Worm (Caenorhabditis elegans) whole organism, young adult: ENCODE data around the gene flcn-1.

Experiments used
- C06A6.2 ChIP-seq: fragments of 200-800 bp; sonication (Bioruptor generic); conservative IDR thresholded peaks from 2 replicates; pipeline ENCODE4 v1.3.6; 2022; ENCODE audit warnings: missing genetic modification characterization, missing compliant biosample characterization
- F10E7.11 ChIP-seq: sonication (generic microtip); optimal IDR thresholded peaks from 2 replicates; lab custom pipeline; 2017; ENCODE audit warnings: mild to moderate bottlenecking, missing genetic modification characterization, moderate library complexity, missing compliant biosample characterization
- F55B11.4 ChIP-seq: sonication (generic microtip); optimal IDR thresholded peaks from 2 replicates; lab custom pipeline; 2016; ENCODE audit warnings: missing compliant biosample characterization, missing genetic modification characterization, borderline replicate concordance; ENCODE audit not compliant: insufficient read depth
- K11D2.4 ChIP-seq: fragments of 200-800 bp; sonication (Bioruptor generic); IDR thresholded peaks from 2 replicates; pipeline ENCODE4 v1.3.6; 2022; ENCODE audit warnings: missing genetic modification reagents, missing genetic modification characterization, missing compliant biosample characterization
- T07F8.4 ChIP-seq: sonication (generic microtip); optimal IDR thresholded peaks from 2 replicates; lab custom pipeline; 2016; ENCODE audit warnings: mild to moderate bottlenecking, missing genetic modification characterization, moderate library complexity, missing compliant biosample characterization
- T26A5.8 ChIP-seq: sonication (generic microtip); optimal IDR thresholded peaks from 2 replicates; lab custom pipeline; 2016; ENCODE audit warnings: missing genetic modification characterization, missing compliant biosample characterization
- Y53F4B.3 ChIP-seq: fragments of 200-800 bp; sonication (Bioruptor generic); IDR thresholded peaks from 2 replicates; pipeline ENCODE4 v1.3.6; 2022; ENCODE audit warnings: missing genetic modification reagents, missing genetic modification characterization, missing compliant biosample characterization
- ZK185.1 ChIP-seq: sonication (generic microtip); optimal IDR thresholded peaks from 2 replicates; lab custom pipeline; 2016; ENCODE audit warnings: mild to moderate bottlenecking, missing genetic modification characterization, missing compliant biosample characterization; ENCODE audit not compliant: poor library complexity, severe bottlenecking
- attf-3 ChIP-seq: fragments of 200-800 bp; sonication (Bioruptor generic); conservative IDR thresholded peaks from 2 replicates; pipeline ENCODE4 v1.3.6; 2022; ENCODE audit warnings: missing genetic modification reagents, missing genetic modification characterization, missing compliant biosample characterization
- cebp-1 ChIP-seq, 2 experiments: fragments of 200-800 bp in 1 of 2; sonication (Bioruptor generic) in 1 of 2; sonication (generic microtip) in 1 of 2; IDR thresholded peaks in 1 of 2; optimal IDR thresholded peaks in 1 of 2; 2 replicates each; pipeline versions ENCODE4 v1.3.6 to Lab custom; 2017 to 2022; ENCODE audit warnings: missing compliant biosample characterization in 2 of 2, missing genetic modification characterization in 2 of 2, mild to moderate bottlenecking in 1 of 2, missing genetic modification reagents in 1 of 2, moderate library complexity in 1 of 2
- ceh-40 ChIP-seq: fragments of 200-800 bp; sonication (Bioruptor generic); IDR thresholded peaks from 2 replicates; pipeline ENCODE4 v1.3.6; 2022; ENCODE audit warnings: missing genetic modification characterization, missing compliant biosample characterization
- ceh-58 ChIP-seq: fragments of 200-800 bp; sonication (Bioruptor generic); IDR thresholded peaks from 2 replicates; pipeline ENCODE4 v1.3.6; 2022; ENCODE audit warnings: missing genetic modification characterization, missing compliant biosample characterization
- fkh-3 ChIP-seq: sonication (generic microtip); optimal IDR thresholded peaks from 2 replicates; lab custom pipeline; 2016; ENCODE audit warnings: mild to moderate bottlenecking, missing genetic modification characterization, missing compliant biosample characterization
- hlh-26 ChIP-seq: fragments of 200-800 bp; sonication (Bioruptor generic); conservative IDR thresholded peaks from 2 replicates; pipeline ENCODE4 v1.3.6; 2022; ENCODE audit warnings: missing genetic modification reagents, missing genetic modification characterization, missing compliant biosample characterization
- hmg-1.2 ChIP-seq: fragments of 200-800 bp; sonication (Bioruptor generic); IDR thresholded peaks from 2 replicates; pipeline ENCODE4 v1.3.6; 2022; ENCODE audit warnings: missing genetic modification reagents, missing genetic modification characterization, missing compliant biosample characterization
- hmg-20 ChIP-seq: fragments of 200-800 bp; sonication (Bioruptor generic); IDR thresholded peaks from 2 replicates; pipeline ENCODE4 v1.3.6; 2022; ENCODE audit warnings: missing genetic modification reagents, missing genetic modification characterization, missing compliant biosample characterization
- lag-1 ChIP-seq: fragments of 200-800 bp; sonication (Bioruptor generic); IDR thresholded peaks from 2 replicates; pipeline ENCODE4 v1.3.6; 2022; ENCODE audit warnings: missing genetic modification reagents, missing genetic modification characterization, missing compliant biosample characterization
- lin-54 ChIP-seq: fragments of 200-800 bp; sonication (Bioruptor generic); optimal IDR thresholded peaks from 2 replicates; lab custom pipeline; 2018; ENCODE audit warnings: mild to moderate bottlenecking, missing genetic modification characterization, missing compliant biosample characterization
- lsl-1 ChIP-seq: fragments of 200-800 bp; sonication (Bioruptor generic); optimal IDR thresholded peaks from 2 replicates; lab custom pipeline; 2018; ENCODE audit warnings: mild to moderate bottlenecking, missing genetic modification characterization, moderate library complexity, missing compliant biosample characterization
- madf-10 ChIP-seq: sonication (generic microtip); optimal IDR thresholded peaks from 2 replicates; lab custom pipeline; 2016; ENCODE audit warnings: mild to moderate bottlenecking, missing genetic modification characterization, missing compliant biosample characterization
- madf-3 ChIP-seq: fragments of 200-800 bp; sonication (Bioruptor generic); IDR thresholded peaks from 2 replicates; pipeline ENCODE4 v1.3.6; 2022; ENCODE audit warnings: missing genetic modification reagents, missing genetic modification characterization, missing compliant biosample characterization
- madf-6 ChIP-seq: fragments of 200-800 bp; sonication (Bioruptor generic); IDR thresholded peaks from 2 replicates; pipeline ENCODE4 v1.3.6; 2022; ENCODE audit warnings: missing genetic modification reagents, missing genetic modification characterization, missing compliant biosample characterization
- mcd-1 ChIP-seq: fragments of 200-800 bp; sonication (Bioruptor generic); IDR thresholded peaks from 2 replicates; pipeline ENCODE4 v1.3.6; 2022; ENCODE audit warnings: missing genetic modification reagents, missing genetic modification characterization, missing compliant biosample characterization
- nfya-1 ChIP-seq: sonication (generic microtip); optimal IDR thresholded peaks from 2 replicates; lab custom pipeline; 2017; ENCODE audit warnings: antibody characterized with exemption, missing compliant biosample characterization, missing genetic modification characterization, borderline replicate concordance; ENCODE audit not compliant: insufficient read depth
- nfya-2 ChIP-seq: fragments of 200-800 bp; sonication (Bioruptor generic); IDR thresholded peaks from 2 replicates; pipeline ENCODE4 v1.3.6; 2022; ENCODE audit warnings: missing genetic modification reagents, missing genetic modification characterization, missing compliant biosample characterization
- nhr-179 ChIP-seq: sonication (generic microtip); optimal IDR thresholded peaks from 2 replicates; lab custom pipeline; 2016; ENCODE audit warnings: mild to moderate bottlenecking, missing genetic modification characterization, missing compliant biosample characterization
- nhr-80 ChIP-seq: sonication (generic microtip); optimal IDR thresholded peaks from 2 replicates; lab custom pipeline; 2016; ENCODE audit warnings: missing genetic modification characterization, missing compliant biosample characterization
- sea-2 ChIP-seq: fragments of 200-800 bp; sonication (Bioruptor generic); IDR thresholded peaks from 2 replicates; pipeline ENCODE4 v1.3.6; 2022; ENCODE audit warnings: missing genetic modification characterization, missing compliant biosample characterization
- tlf-1 ChIP-seq: fragments of 200-800 bp; sonication (Bioruptor generic); optimal IDR thresholded peaks from 2 replicates; lab custom pipeline; 2018; ENCODE audit warnings: mild to moderate bottlenecking, missing genetic modification characterization, missing compliant biosample characterization
- unc-130 ChIP-seq: sonication (generic microtip); optimal IDR thresholded peaks from 2 replicates; lab custom pipeline; 2016; ENCODE audit warnings: missing genetic modification reagents, missing genetic modification characterization, missing compliant biosample characterization
- ztf-26 ChIP-seq: sonication (generic microtip); optimal IDR thresholded peaks from 2 replicates; lab custom pipeline; 2017; ENCODE audit warnings: missing genetic modification characterization, missing compliant biosample characterization
- ztf-6 ChIP-seq: fragments of 200-800 bp; sonication (Bioruptor generic); IDR thresholded peaks from 2 replicates; pipeline ENCODE4 v1.3.6; 2022; ENCODE audit warnings: missing genetic modification reagents, missing genetic modification characterization, missing compliant biosample characterization

Gene flcn-1

ce11 chrII:6930072-6930471 is 1.5 kb downstream of the flcn-1 start:
- TF ChIP-seq F55B11.4 (tag; lab: Kevin White, UChicago) (no peak), hlh-26 (GFP tag; lab: Robert Waterston, UW) (no peak), nhr-80 (tag; lab: Kevin White, UChicago) (peak; percentile 10), cebp-1 (GFP tag; IDR thresholded peaks at IDR 0.05; lab: Robert Waterston, UW) (no peak), cebp-1 (tag; optimal IDR thresholded peaks at IDR 0.05; lab: Kevin White, UChicago) (peak; percentile 61), hmg-1.2 (GFP tag; lab: Robert Waterston, UW) (peak; percentile 17; the same call in 1 of the 2 replicates)

DNA sequence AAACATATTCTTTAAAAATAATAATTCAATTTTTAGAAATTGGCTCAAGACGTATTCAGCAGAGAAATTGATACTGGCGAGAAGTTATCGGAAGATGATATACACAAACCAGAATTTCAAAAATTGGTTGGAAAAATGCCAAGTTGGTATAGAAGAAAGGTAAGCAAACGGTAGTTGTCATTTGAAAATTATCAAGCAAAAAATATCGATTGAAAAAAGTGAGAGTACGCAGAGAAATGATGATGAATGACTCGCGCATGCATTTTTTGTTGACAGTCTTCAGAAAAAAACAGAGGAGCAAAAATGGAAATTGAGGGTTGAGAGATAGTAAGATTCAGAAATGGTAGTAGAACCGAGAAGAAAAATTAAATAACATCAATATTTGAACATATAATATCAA is 4.4 kb downstream of the flcn-1 start:
- TF ChIP-seq nhr-80 (tag; lab: Kevin White, UChicago): peak; percentile 11
- TF ChIP-seq F10E7.11 (tag; lab: Kevin White, UChicago): no peak

DNA sequence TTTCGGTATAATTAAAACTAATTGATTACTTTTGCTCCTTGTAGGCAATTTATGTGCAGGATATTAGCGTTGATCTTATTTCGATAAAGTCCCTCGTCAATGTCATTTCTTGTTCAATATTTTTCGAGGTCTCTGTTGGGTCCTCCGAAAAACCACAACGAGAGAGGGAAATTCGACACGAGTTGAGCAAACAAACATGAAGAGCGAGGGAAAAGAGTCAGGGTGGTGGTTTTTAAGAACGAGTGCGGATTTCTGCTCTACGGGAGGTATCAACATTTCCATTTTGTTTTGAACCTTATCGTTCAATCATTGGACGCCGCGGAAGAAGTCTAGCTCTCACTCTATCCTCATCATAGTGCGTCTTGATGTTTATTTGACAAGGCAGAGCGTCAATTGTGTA is 6.2 kb downstream of the flcn-1 start:
- no peak for TF ChIP-seq madf-10 (tag; lab: Kevin White, UChicago)
- no peak for TF ChIP-seq hmg-20 (GFP tag; lab: Robert Waterston, UW)
- TF ChIP-seq nfya-2 (GFP tag; lab: Robert Waterston, UW): no peak
- TF ChIP-seq lag-1 (GFP tag; lab: Robert Waterston, UW): no peak
- TF ChIP-seq ceh-58 (GFP tag; lab: Robert Waterston, UW): no peak
- no peak for TF ChIP-seq ceh-40
- no peak for TF ChIP-seq attf-3 (GFP tag; lab: Robert Waterston, UW)
- no peak for TF ChIP-seq hlh-26 (GFP tag; lab: Robert Waterston, UW)
- no peak for TF ChIP-seq T26A5.8 (tag; lab: Kevin White, UChicago)
- TF ChIP-seq fkh-3 (tag; lab: Kevin White, UChicago): no peak
- TF ChIP-seq Y53F4B.3 (GFP tag; lab: Robert Waterston, UW): no peak
- no peak for TF ChIP-seq nfya-1 (tag; lab: Kevin White, UChicago)
- TF ChIP-seq tlf-1: no peak
- no peak for TF ChIP-seq nhr-179 (tag; lab: Kevin White, UChicago)
- TF ChIP-seq T07F8.4 (tag; lab: Kevin White, UChicago): no peak
- TF ChIP-seq ztf-26 (tag; lab: Kevin White, UChicago): no peak
- TF ChIP-seq sea-2: no peak
- TF ChIP-seq lin-54 (GFP tag; lab: Kevin White, UChicago): no peak

DNA sequence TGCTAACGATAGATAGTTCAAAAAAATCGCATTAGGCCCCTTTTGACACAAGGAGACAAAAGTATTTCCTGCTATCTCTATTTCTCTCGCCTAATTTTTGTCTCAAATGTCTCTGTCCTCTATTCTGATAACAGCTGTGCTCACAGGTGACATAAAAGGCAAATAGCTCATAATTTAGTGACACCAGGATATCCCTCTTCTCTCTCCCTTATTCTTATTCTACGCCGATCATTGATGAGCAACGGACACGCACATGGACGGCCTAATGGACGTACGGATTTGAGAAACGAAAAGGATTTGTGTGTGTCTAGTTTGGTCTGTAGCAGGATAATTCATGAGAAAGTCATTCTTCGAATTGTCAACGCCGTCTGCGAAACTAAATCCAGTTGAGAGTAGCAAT is 7.4 kb downstream of the flcn-1 start:
- TF ChIP-seq ZK185.1 (tag; lab: Kevin White, UChicago) (no peak), hmg-20 (GFP tag; lab: Robert Waterston, UW) (no peak), nhr-80 (tag; lab: Kevin White, UChicago) (peak; percentile 2)

ce11 chrII:6936528-6936927 is 8.0 kb downstream of the flcn-1 start:
- no peak for TF ChIP-seq mcd-1 (GFP tag; lab: Robert Waterston, UW)
- peak; percentile 38 for TF ChIP-seq nhr-80 (tag; lab: Kevin White, UChicago)
- no peak for TF ChIP-seq K11D2.4 (GFP tag; lab: Robert Waterston, UW)

ce11 chrII:6937057-6937456 is 8.5 kb downstream of the flcn-1 start:
- TF ChIP-seq madf-6 (GFP tag; lab: Robert Waterston, UW): no peak
- TF ChIP-seq C06A6.2 (GFP tag; lab: Robert Waterston, UW): no peak
- no peak for TF ChIP-seq lsl-1 (GFP tag; lab: Kevin White, UChicago)
- TF ChIP-seq madf-3: no peak
- TF ChIP-seq ztf-6 (GFP tag; lab: Robert Waterston, UW): no peak
- no peak for TF ChIP-seq unc-130 (GFP tag; lab: Kevin White, UChicago)
